Fruit fly (Drosophila melanogaster): Measurements from ENCODE around the gene SNF4Agamma.

Gene SNF4Agamma

dm6 chr3R:21223453-21224057, 83.0 kb downstream of the SNF4Agamma start, which contains the start of the genes CG3337 and Nelf-A (continued):
- TF ChIP-seq CG4707 (GFP tag; optimal IDR thresholded peaks at IDR 0.05) (peak; percentile 49), CG6654 (GFP tag; optimal IDR thresholded peaks at IDR 0.05) (no peak), Aef1 (GFP tag; IDR thresholded peaks at IDR 0.05) (peak; percentile 56; the same call in 2 of the 3 replicates), ATbp (GFP tag; optimal IDR thresholded peaks at IDR 0.05) (no peak), pzg (GFP tag; optimal IDR thresholded peaks at IDR 0.05) (peak; percentile 97), unc-4 (GFP tag; IDR thresholded peaks at IDR 0.05; ENCODE audit: partially characterized antibody) (peak; percentile 82), ara (GFP tag; IDR thresholded peaks at IDR 0.05) (peak; percentile 47; the same call in 1 of the 2 replicates), gfzf (GFP tag; optimal IDR thresholded peaks at IDR 0.05) (peak; percentile 39), CG14441 (GFP tag; IDR thresholded peaks at IDR 0.05) (peak; percentile 57), CG1602 (GFP tag; optimal IDR thresholded peaks at IDR 0.05) (peak; percentile 51), lola (GFP tag; optimal IDR thresholded peaks at IDR 0.05) (no peak), emc (GFP tag; optimal IDR thresholded peaks at IDR 0.05) (peak; percentile 52), ttk (GFP tag; IDR thresholded peaks at IDR 0.05) (peak; percentile 55; the same call in 1 of the 2 replicates), Deaf1 (tag; optimal IDR thresholded peaks at IDR 0.05) (no peak), prd (optimal IDR thresholded peaks at IDR 0.05) (no peak), prd (GFP tag; IDR thresholded peaks at IDR 0.05) (peak; percentile 73), Hr39 (optimal IDR thresholded peaks at IDR 0.05) (no peak), CG3281 (GFP tag; optimal IDR thresholded peaks at IDR 0.05) (peak; percentile 51), onecut (GFP tag; IDR thresholded peaks at IDR 0.05) (peak; percentile 64), Neu2 (GFP tag; optimal IDR thresholded peaks at IDR 0.05; ENCODE audit: borderline replicate concordance) (peak; percentile 22), gt (GFP tag; IDR thresholded peaks at IDR 0.05) (no peak), pan (optimal IDR thresholded peaks at IDR 0.05) (no peak), pan (GFP tag; optimal IDR thresholded peaks at IDR 0.05 in 1 of 2, IDR thresholded peaks at IDR 0.05 in 1 of 2) (peak in 1 of 2 experiments; percentile 36), gem (tag; optimal IDR thresholded peaks at IDR 0.05) (no peak), CG4730 (GFP tag; IDR thresholded peaks at IDR 0.05) (no peak), bowl (GFP tag; IDR thresholded peaks at IDR 0.05) (no peak), eve (GFP tag; optimal IDR thresholded peaks at IDR 0.05) (no peak), CG4328 (GFP tag; optimal IDR thresholded peaks at IDR 0.05) (no peak), pnt (GFP tag; optimal IDR thresholded peaks at IDR 0.05) (peak; percentile 37), CG4617 (GFP tag; optimal IDR thresholded peaks at IDR 0.05; ENCODE audit: borderline replicate concordance) (peak; percentile 98), CG10267 (tag; optimal IDR thresholded peaks at IDR 0.05) (peak; percentile 97), Taf1 (GFP tag; IDR thresholded peaks at IDR 0.05) (no peak), Doc3 (GFP tag; IDR thresholded peaks at IDR 0.05; ENCODE audit: partially characterized antibody) (peak; percentile 55; the same call in 2 of the 3 replicates), schlank (tag; optimal IDR thresholded peaks at IDR 0.05) (peak; percentile 32), zfh1 (GFP tag; IDR thresholded peaks at IDR 0.05) (peak; percentile 78), luna (GFP tag; optimal IDR thresholded peaks at IDR 0.05) (peak; percentile 63), CG7745 (tag; optimal IDR thresholded peaks at IDR 0.05) (no peak), Dad (GFP tag; optimal IDR thresholded peaks at IDR 0.05) (peak; percentile 73), CG2875 (GFP tag; optimal IDR thresholded peaks at IDR 0.05) (no peak), so (GFP tag; IDR thresholded peaks at IDR 0.05) (0 out of 3 replicates have a peak, but pooled peaks have one; percentile 19), sug (tag; optimal IDR thresholded peaks at IDR 0.05) (peak; percentile 97), CG8478 (optimal IDR thresholded peaks at IDR 0.05) (peak; percentile 57), hkb (optimal IDR thresholded peaks at IDR 0.05) (no peak), hkb (GFP tag; IDR thresholded peaks at IDR 0.05) (peak; percentile 42), CG17829 (tag; optimal IDR thresholded peaks at IDR 0.05) (peak; percentile 54), trem (tag; optimal IDR thresholded peaks at IDR 0.05) (peak; percentile 75), ewg (GFP tag; optimal IDR thresholded peaks at IDR 0.05) (peak; percentile 91), kni (GFP tag; optimal IDR thresholded peaks at IDR 0.05) (no peak), h (optimal IDR thresholded peaks at IDR 0.05) (no peak), unpg (GFP tag; optimal IDR thresholded peaks at IDR 0.05) (peak; percentile 18), abd-A (tag; optimal IDR thresholded peaks at IDR 0.05) (no peak)
